Fruit fly (Drosophila melanogaster) whole organism, wandering third instar larva: Measurements from ENCODE around the gene Ugt37D1.

Experiments
- CG9705 ChIP-seq: fragments of 200-800 bp; sonication (Bioruptor generic); optimal IDR thresholded peaks from 2 replicates; lab custom pipeline; 2018; ENCODE audit warnings: missing biosample characterization, mild to moderate bottlenecking, missing genetic modification characterization
- CrebA ChIP-seq: fragments of 200-800 bp; sonication (Bioruptor generic); optimal IDR thresholded peaks from 2 replicates; lab custom pipeline; 2016; ENCODE audit warnings: missing biosample characterization, mild to moderate bottlenecking, missing genetic modification characterization, borderline replicate concordance
- Dfd ChIP-seq: fragments of >200 bp; optimal IDR thresholded peaks from 2 replicates; lab custom pipeline; 2017; ENCODE audit warnings: missing biosample characterization, missing genetic modification characterization
- Dif ChIP-seq: fragments of 200-275, 200-300 bp; sonication (Bioruptor generic); optimal IDR thresholded peaks from 2 replicates; lab custom pipeline; 2018; ENCODE audit warnings: missing biosample characterization, missing genetic modification characterization; ENCODE audit not compliant: partially characterized antibody
- GATAd ChIP-seq: sonication (Bioruptor generic); optimal IDR thresholded peaks from 2 replicates; lab custom pipeline; 2016; ENCODE audit warnings: missing biosample characterization, missing genetic modification characterization
- Hnf4 ChIP-seq: fragments of 200-800 bp; sonication (Bioruptor generic); optimal IDR thresholded peaks from 2 replicates; lab custom pipeline; 2016; ENCODE audit warnings: missing biosample characterization, mild to moderate bottlenecking, missing genetic modification characterization
- Hr78 ChIP-seq: fragments of >200 bp; optimal IDR thresholded peaks from 2 replicates; lab custom pipeline; 2017; ENCODE audit warnings: missing biosample characterization, missing genetic modification characterization
- Hr83 ChIP-seq: fragments of 200-300 bp; sonication (Bioruptor generic); optimal IDR thresholded peaks from 2 replicates; lab custom pipeline; 2016; ENCODE audit warnings: missing biosample characterization, mild to moderate bottlenecking, missing genetic modification characterization, moderate library complexity; ENCODE audit not compliant: poor library complexity, severe bottlenecking
- Myc ChIP-seq: fragments of >200 bp; optimal IDR thresholded peaks from 2 replicates; lab custom pipeline; 2017
- N ChIP-seq: fragments of >200 bp; optimal IDR thresholded peaks from 2 replicates; lab custom pipeline; 2018; ENCODE audit warnings: missing biosample characterization, missing external identifiers, missing genetic modification characterization
- OdsH ChIP-seq: fragments of 200-800 bp; sonication (Bioruptor generic); optimal IDR thresholded peaks from 2 replicates; lab custom pipeline; 2016; ENCODE audit warnings: missing biosample characterization, mild to moderate bottlenecking, missing genetic modification characterization
- Rel ChIP-seq, 2 experiments: fragments of 200-800 bp; sonication (Bioruptor generic) in 1 of 2; optimal IDR thresholded peaks; 2 replicates in 1 of 2; 3 replicates in 1 of 2; lab custom pipeline; 2016 to 2019; ENCODE audit warnings: mild to moderate bottlenecking in 2 of 2, missing biosample characterization in 2 of 2, missing genetic modification characterization in 2 of 2, moderate library complexity in 1 of 2
- Sp1 ChIP-seq: fragments of 200-800 bp; sonication (Bioruptor generic); optimal IDR thresholded peaks from 3 replicates; lab custom pipeline; 2019; ENCODE audit warnings: missing biosample characterization, mild to moderate bottlenecking, missing genetic modification characterization, moderate library complexity
- Vsx2 ChIP-seq: fragments of 200-300, 225-300 bp; sonication (Bioruptor generic); optimal IDR thresholded peaks from 2 replicates; lab custom pipeline; 2018; ENCODE audit warnings: missing biosample characterization, missing genetic modification characterization; ENCODE audit not compliant: partially characterized antibody
- br ChIP-seq: fragments of 200-800 bp; sonication (Bioruptor generic); optimal IDR thresholded peaks from 2 replicates; lab custom pipeline; 2016; ENCODE audit warnings: missing biosample characterization, missing genetic modification characterization
- brk ChIP-seq: fragments of 200-800 bp; sonication (Bioruptor generic); optimal IDR thresholded peaks from 2 replicates; lab custom pipeline; 2016; ENCODE audit warnings: missing biosample characterization, mild to moderate bottlenecking, missing genetic modification characterization
- dl ChIP-seq, 2 experiments: fragments of 175-275, 200-275 bp in 1 of 2; fragments of 200-275 bp in 1 of 2; sonication (Bioruptor generic); optimal IDR thresholded peaks; lab custom pipeline; 2018; ENCODE audit warnings: mild to moderate bottlenecking in 2 of 2, missing biosample characterization in 2 of 2, missing genetic modification characterization in 2 of 2, moderate library complexity in 2 of 2; ENCODE audit not compliant: partially characterized antibody in 2 of 2, insufficient read depth in 1 of 2
- dmrt93B ChIP-seq: fragments of 200-800 bp; sonication (Bioruptor generic); optimal IDR thresholded peaks from 2 replicates; lab custom pipeline; 2018; ENCODE audit warnings: missing biosample characterization, mild to moderate bottlenecking, missing genetic modification characterization
- ey ChIP-seq: fragments of 200-800 bp; sonication (Bioruptor generic); optimal IDR thresholded peaks from 2 replicates; lab custom pipeline; 2016; ENCODE audit warnings: missing biosample characterization, missing genetic modification characterization
- foxo ChIP-seq, 2 experiments: fragments of 200-800 bp; sonication (Bioruptor generic); optimal IDR thresholded peaks; 2 replicates in 1 of 2; 3 replicates in 1 of 2; lab custom pipeline; 2016 to 2017; ENCODE audit warnings: missing biosample characterization in 2 of 2, missing genetic modification characterization in 2 of 2
- fru ChIP-seq: fragments of 200-800 bp; sonication (Bioruptor generic); optimal IDR thresholded peaks from 3 replicates; lab custom pipeline; 2016; ENCODE audit warnings: missing biosample characterization, mild to moderate bottlenecking, missing genetic modification characterization
- h ChIP-seq: fragments of 200-800 bp; sonication (Bioruptor generic); optimal IDR thresholded peaks from 3 replicates; lab custom pipeline; 2016; ENCODE audit warnings: missing biosample characterization, mild to moderate bottlenecking, missing genetic modification characterization
- jim ChIP-seq: fragments of 175-275, 200-325 bp; sonication (Bioruptor generic); optimal IDR thresholded peaks from 2 replicates; lab custom pipeline; 2016; ENCODE audit warnings: missing biosample characterization, mild to moderate bottlenecking, missing genetic modification characterization
- lola ChIP-seq: fragments of >200 bp; optimal IDR thresholded peaks from 2 replicates; lab custom pipeline; 2017; ENCODE audit warnings: missing biosample characterization, missing genetic modification characterization
- pan ChIP-seq: fragments of >200 bp; optimal IDR thresholded peaks from 2 replicates; lab custom pipeline; 2017
- rgr ChIP-seq: fragments of 200-800 bp; sonication (Bioruptor generic); optimal IDR thresholded peaks from 3 replicates; lab custom pipeline; 2016; ENCODE audit warnings: missing biosample characterization, mild to moderate bottlenecking, missing genetic modification characterization
- sv ChIP-seq: fragments of 200-800 bp; sonication (Bioruptor generic); optimal IDR thresholded peaks from 3 replicates; lab custom pipeline; 2016; ENCODE audit warnings: missing biosample characterization, missing genetic modification characterization
- tai ChIP-seq: sonication (Bioruptor generic); optimal IDR thresholded peaks from 2 replicates; lab custom pipeline; 2016; ENCODE audit warnings: missing biosample characterization, missing genetic modification characterization
- woc ChIP-seq: sonication (Bioruptor generic); optimal IDR thresholded peaks from 2 replicates; lab custom pipeline; 2016; ENCODE audit warnings: missing biosample characterization, mild to moderate bottlenecking, missing genetic modification characterization

Gene Ugt37D1

DNA sequence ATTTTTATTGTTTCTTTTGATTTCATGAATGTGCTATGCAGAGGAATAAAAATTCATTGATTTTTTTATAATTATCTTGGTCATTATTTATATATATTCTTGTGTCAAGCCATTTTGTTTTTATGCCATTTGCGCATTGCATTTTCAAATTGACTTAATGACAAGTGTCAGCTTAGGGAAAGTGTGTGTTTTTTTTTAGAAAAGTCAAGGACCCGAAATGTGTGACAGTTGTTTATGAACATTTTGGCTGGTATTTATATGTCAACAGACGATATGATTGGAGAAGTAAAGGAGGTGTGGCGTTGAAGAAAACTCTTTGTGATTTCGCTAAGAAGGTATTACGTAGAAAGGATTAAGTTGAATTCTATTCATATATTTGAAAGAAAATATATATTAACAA is 38.8 kb downstream of the Ugt37D1 start, which contains the start of the genes SclA and SclB:
Gene SclA, plus strand, starts transcription at position 301 of the 400 bp plus-strand sequence.
Gene SclB, plus strand, starts transcription at position 301 of the 400 bp plus-strand sequence.
- TF ChIP-seq Dfd (GFP tag; lab: Kevin White, UChicago) = no peak
- TF ChIP-seq ey (GFP tag; lab: Kevin White, UChicago) = no peak
- TF ChIP-seq OdsH (GFP tag; lab: Kevin White, UChicago) = no peak
- no peak for TF ChIP-seq Dif (GFP tag; lab: Kevin White, UChicago)

DNA sequence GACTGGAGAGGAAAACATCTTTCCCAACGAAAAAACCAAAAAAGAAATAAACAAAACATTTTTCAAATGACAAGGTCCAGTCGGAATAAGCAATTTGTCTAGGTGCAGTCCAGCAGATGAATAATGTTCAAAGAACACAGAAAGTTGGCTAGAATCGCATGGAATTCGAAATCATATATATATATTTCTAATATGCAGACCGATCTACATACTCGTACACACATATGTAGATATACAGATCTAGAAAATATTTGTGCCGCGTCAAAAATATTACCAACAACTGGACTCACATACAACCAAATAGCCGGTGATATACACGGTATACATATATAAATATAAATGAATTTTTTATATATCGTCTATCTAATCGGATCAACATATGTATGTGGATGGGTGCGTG is 40.8 kb downstream of the Ugt37D1 start:
- no peak for TF ChIP-seq Dfd (GFP tag; lab: Kevin White, UChicago)
- no peak for TF ChIP-seq N (GFP tag; lab: Kevin White, UChicago)
- TF ChIP-seq sv (GFP tag; lab: Kevin White, UChicago) = no peak
- TF ChIP-seq Rel (GFP tag; optimal IDR thresholded peaks at IDR 0.05; lab: Kevin White, UChicago) = no peak
- TF ChIP-seq Rel (tag; optimal IDR thresholded peaks at IDR 0.05; lab: Kevin White, UChicago) = no peak
- TF ChIP-seq Hnf4 (GFP tag; lab: Kevin White, UChicago) = no peak
- TF ChIP-seq br (GFP tag; lab: Kevin White, UChicago) = no peak

DNA sequence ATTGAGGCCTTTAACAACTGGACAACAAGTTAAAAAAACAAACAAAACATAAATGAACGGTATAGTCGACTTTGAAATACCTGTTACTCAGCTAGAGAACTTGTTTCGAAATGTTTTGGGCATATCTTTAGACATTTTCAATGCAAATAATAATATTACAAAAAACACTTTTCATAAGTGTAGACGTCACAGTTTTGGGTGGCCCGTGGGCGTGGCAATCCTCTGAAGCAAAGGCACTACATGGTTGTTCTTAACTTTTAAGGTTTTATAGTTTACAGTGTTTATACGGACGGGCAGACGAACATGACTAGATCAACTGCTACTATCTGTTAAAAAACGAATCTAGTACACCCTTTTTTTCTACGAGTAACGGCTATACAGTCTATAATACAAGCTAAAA is 43.7 kb downstream of the Ugt37D1 start:
- TF ChIP-seq fru (GFP tag; lab: Kevin White, UChicago) = peak; percentile 27
- no peak for TF ChIP-seq N (GFP tag; lab: Kevin White, UChicago)
- TF ChIP-seq dmrt93B (GFP tag; lab: Kevin White, UChicago) = no peak
- no peak for TF ChIP-seq GATAd (GFP tag; lab: Kevin White, UChicago)
- no peak for TF ChIP-seq jim
- TF ChIP-seq brk = no peak
- no peak for TF ChIP-seq Vsx2 (GFP tag; lab: Kevin White, UChicago)
- TF ChIP-seq CrebA (GFP tag; lab: Kevin White, UChicago) = no peak
- peak; percentile 47 for TF ChIP-seq woc (GFP tag; lab: Kevin White, UChicago)
- TF ChIP-seq OdsH (GFP tag; lab: Kevin White, UChicago) = peak; percentile 45
- TF ChIP-seq pan (lab: Kevin White, UChicago) = no peak
- TF ChIP-seq Hr78 (GFP tag; lab: Kevin White, UChicago) = no peak
- no peak for TF ChIP-seq Rel (GFP tag; optimal IDR thresholded peaks at IDR 0.05; lab: Kevin White, UChicago)
- no peak for TF ChIP-seq Rel (tag; optimal IDR thresholded peaks at IDR 0.05; lab: Kevin White, UChicago)
- TF ChIP-seq Sp1 (GFP tag; lab: Kevin White, UChicago) = no peak
- no peak for TF ChIP-seq rgr (GFP tag; lab: Kevin White, UChicago)
- no peak for TF ChIP-seq Myc (lab: Kevin White, UChicago)
- TF ChIP-seq dl (GFP tag; optimal IDR thresholded peaks at IDR 0.05; lab: Kevin White, UChicago; ENCODE audit: insufficient read depth in 1 of 2, partially characterized antibody in 2 of 2) = no peak
- TF ChIP-seq Hr83 (GFP tag; lab: Kevin White, UChicago) = no peak
- TF ChIP-seq Dif (GFP tag; lab: Kevin White, UChicago) = no peak
- no peak for TF ChIP-seq br (GFP tag; lab: Kevin White, UChicago)

DNA sequence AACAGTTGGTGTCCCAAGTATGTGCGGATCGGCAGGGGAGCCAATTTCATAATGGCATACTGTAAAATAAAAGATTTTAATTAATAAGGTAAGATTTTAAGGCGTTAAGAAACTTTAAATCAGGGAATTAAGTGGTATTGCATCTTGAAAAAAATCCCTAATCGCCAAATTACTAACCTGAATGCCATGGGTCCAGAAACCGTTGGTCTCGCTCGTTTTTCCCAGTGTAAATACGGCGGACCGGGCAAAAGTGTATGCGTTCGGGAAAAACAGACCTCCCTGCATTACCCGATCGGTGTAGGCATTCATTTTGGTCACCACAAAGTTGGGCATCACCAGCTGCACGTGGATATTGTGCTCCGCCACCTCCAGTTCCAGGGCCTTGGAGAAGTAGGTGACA is 44.5 kb downstream of the Ugt37D1 start:
- TF ChIP-seq fru (GFP tag; lab: Kevin White, UChicago) = peak; percentile 20
- TF ChIP-seq foxo (GFP tag; optimal IDR thresholded peaks at IDR 0.05; lab: Kevin White, UChicago) = peak in 1 of 2 experiments; percentile 6
- peak; percentile 13 for TF ChIP-seq h (GFP tag; lab: Kevin White, UChicago)
- TF ChIP-seq woc (GFP tag; lab: Kevin White, UChicago) = no peak

DNA sequence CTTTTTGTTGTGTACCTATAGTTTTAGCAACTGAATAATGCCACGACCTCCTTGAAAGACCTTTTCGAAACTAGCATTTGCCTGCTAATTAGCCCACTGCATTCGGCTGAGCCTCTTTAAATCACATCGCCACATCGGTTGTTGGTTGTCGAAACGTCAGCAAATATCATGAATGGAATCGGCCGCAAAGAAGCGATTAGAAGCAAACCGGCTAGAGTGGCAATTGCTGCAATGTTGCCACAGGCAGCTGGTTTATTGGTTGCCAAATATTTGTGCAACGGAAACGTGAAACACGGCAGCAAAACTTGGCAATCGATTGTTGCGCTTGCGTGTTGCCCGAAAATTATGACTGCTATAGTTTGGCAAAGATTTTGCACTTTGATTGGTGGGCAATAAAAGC is 46.4 kb downstream of the Ugt37D1 start:
- no peak for TF ChIP-seq Hr83 (GFP tag; lab: Kevin White, UChicago)
- no peak for TF ChIP-seq ey (GFP tag; lab: Kevin White, UChicago)
- TF ChIP-seq tai (GFP tag; lab: Kevin White, UChicago) = no peak
- no peak for TF ChIP-seq lola
- no peak for TF ChIP-seq dl (GFP tag; optimal IDR thresholded peaks at IDR 0.05; lab: Kevin White, UChicago; ENCODE audit: insufficient read depth in 1 of 2, partially characterized antibody in 2 of 2)
- TF ChIP-seq Dif (GFP tag; lab: Kevin White, UChicago) = no peak
- TF ChIP-seq CrebA (GFP tag; lab: Kevin White, UChicago) = no peak
- TF ChIP-seq brk = no peak
- TF ChIP-seq Rel (GFP tag; optimal IDR thresholded peaks at IDR 0.05; lab: Kevin White, UChicago) = no peak
- no peak for TF ChIP-seq Rel (tag; optimal IDR thresholded peaks at IDR 0.05; lab: Kevin White, UChicago)
- TF ChIP-seq Sp1 (GFP tag; lab: Kevin White, UChicago) = no peak
- TF ChIP-seq sv (GFP tag; lab: Kevin White, UChicago) = no peak
- no peak for TF ChIP-seq GATAd (GFP tag; lab: Kevin White, UChicago)
- TF ChIP-seq foxo (GFP tag; optimal IDR thresholded peaks at IDR 0.05; lab: Kevin White, UChicago) = no peak
- TF ChIP-seq Hnf4 (GFP tag; lab: Kevin White, UChicago) = no peak
- no peak for TF ChIP-seq Vsx2 (GFP tag; lab: Kevin White, UChicago)
- no peak for TF ChIP-seq Myc (lab: Kevin White, UChicago)
- no peak for TF ChIP-seq fru (GFP tag; lab: Kevin White, UChicago)
- no peak for TF ChIP-seq CG9705 (GFP tag; lab: Kevin White, UChicago)
